Fruit fly (Drosophila melanogaster): ENCODE data around the gene CG3817.
A peak's percentile ranks its signal among the peaks of the same experiment; 100 is the strongest.

CG3817 gene

DNA sequence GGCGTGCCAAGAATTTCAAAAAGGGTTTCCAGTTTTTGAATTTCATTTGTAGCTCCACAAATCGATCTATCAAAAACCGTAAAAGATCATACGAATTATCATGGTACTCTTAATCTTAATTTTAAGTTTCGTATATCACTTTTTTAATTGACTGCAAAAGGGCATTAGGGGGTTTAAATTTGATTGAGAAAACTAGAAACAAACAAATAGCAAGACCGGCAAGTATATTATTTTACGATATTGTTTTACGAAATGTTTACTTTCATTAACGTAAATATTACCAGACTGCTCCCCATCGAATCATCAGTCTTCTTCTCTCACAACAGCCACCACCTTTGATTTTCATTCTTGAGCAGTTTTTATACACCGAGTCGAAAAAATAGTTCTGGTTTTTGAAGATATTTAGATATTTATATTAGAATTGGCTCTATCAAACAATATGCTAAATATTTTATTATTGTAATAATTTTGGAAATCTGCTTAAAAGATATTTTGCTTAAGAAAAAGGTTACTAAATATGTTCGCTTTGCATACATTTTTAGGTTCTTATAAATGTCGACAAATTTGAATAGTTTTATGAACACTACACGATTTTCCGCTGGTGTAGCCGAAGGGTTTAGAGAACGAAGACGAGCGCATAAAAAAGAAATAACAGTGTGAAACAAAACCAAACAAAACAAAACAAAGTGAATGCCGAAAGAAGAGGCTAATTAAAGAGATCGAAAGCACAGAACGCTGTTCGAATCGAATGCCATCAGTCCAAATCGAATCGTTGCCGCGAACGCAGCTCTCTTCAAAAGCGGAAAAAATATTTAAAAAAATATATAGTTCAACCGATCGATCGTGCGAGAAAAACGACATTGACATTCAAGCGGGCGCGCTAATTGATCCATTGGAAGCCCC lies 19.6 kb downstream of the CG3817 start, which contains the start of gene Sdr (continued):
- peak; percentile 30 to 54 for TF ChIP-seq ss (GFP tag; optimal IDR thresholded peaks at IDR 0.05)
- no peak for TF ChIP-seq Gug (GFP tag; IDR thresholded peaks at IDR 0.05)
- TF ChIP-seq lz (GFP tag; optimal IDR thresholded peaks at IDR 0.05): peak; percentile 48
- TF ChIP-seq Sox102F (GFP tag; optimal IDR thresholded peaks at IDR 0.05): peak; percentile 29
- TF ChIP-seq Met (GFP tag; optimal IDR thresholded peaks at IDR 0.05): peak; percentile 68
- 0 out of 2 replicates have a peak, but pooled peaks have one; percentile 9 for TF ChIP-seq CG15336 (GFP tag; IDR thresholded peaks at IDR 0.05)
- TF ChIP-seq Sox15 (GFP tag; optimal IDR thresholded peaks at IDR 0.05): no peak
- peak; percentile 53 for TF ChIP-seq esn (GFP tag; optimal IDR thresholded peaks at IDR 0.05)
- peak; percentile 16 for TF ChIP-seq Hr4 (GFP tag; optimal IDR thresholded peaks at IDR 0.05)
- peak; percentile 61; the same call in 2 of the 3 replicates for TF ChIP-seq eg (GFP tag; IDR thresholded peaks at IDR 0.05)
- peak; percentile 23 for TF ChIP-seq CG34406 (GFP tag; optimal IDR thresholded peaks at IDR 0.05)
- peak; percentile 34 for TF ChIP-seq achi (GFP tag; optimal IDR thresholded peaks at IDR 0.05)
- TF ChIP-seq Blimp-1 (GFP tag; optimal IDR thresholded peaks at IDR 0.05): peak; percentile 50
- peak; percentile 30 for TF ChIP-seq fd59A (GFP tag; optimal IDR thresholded peaks at IDR 0.05)
- no peak for TF ChIP-seq Eip93F (GFP tag; optimal IDR thresholded peaks at IDR 0.05)
- TF ChIP-seq CG7368 (GFP tag; optimal IDR thresholded peaks at IDR 0.05): no peak
- TF ChIP-seq CG1621 (tag; optimal IDR thresholded peaks at IDR 0.05): no peak
- peak in 1 of 2 experiments; percentile 32 for TF ChIP-seq salr (GFP tag; optimal IDR thresholded peaks at IDR 0.05)
- peak; percentile 42 for TF ChIP-seq CG3919 (GFP tag; optimal IDR thresholded peaks at IDR 0.05)
- no peak for TF ChIP-seq CG16779 (tag; optimal IDR thresholded peaks at IDR 0.05)
- TF ChIP-seq Eip78C (GFP tag): peak; percentile 90
- no peak for TF ChIP-seq CG9139 (GFP tag; optimal IDR thresholded peaks at IDR 0.05)
- TF ChIP-seq CG6163 (GFP tag; IDR thresholded peaks at IDR 0.05): no peak; the same call in 1 of the 3 replicates
- TF ChIP-seq CG6808 (GFP tag; optimal IDR thresholded peaks at IDR 0.05): peak; percentile 66
- TF ChIP-seq CG6792 (GFP tag; optimal IDR thresholded peaks at IDR 0.05): no peak
- TF ChIP-seq dsx (GFP tag; optimal IDR thresholded peaks at IDR 0.05; ENCODE audit: poor library complexity, severe bottlenecking): peak; percentile 50
- TF ChIP-seq CG10631 (GFP tag; optimal IDR thresholded peaks at IDR 0.05): peak; percentile 25
- peak; percentile 44 for TF ChIP-seq CG11762 (GFP tag; optimal IDR thresholded peaks at IDR 0.05; ENCODE audit: insufficient read depth)
- TF ChIP-seq Sox14 (GFP tag; optimal IDR thresholded peaks at IDR 0.05): peak; percentile 31
- TF ChIP-seq dac (GFP tag; optimal IDR thresholded peaks at IDR 0.05): no peak
- TF ChIP-seq CG8319 (GFP tag; optimal IDR thresholded peaks at IDR 0.05): no peak
- no peak for TF ChIP-seq fd85E (GFP tag; optimal IDR thresholded peaks at IDR 0.05)
- peak; percentile 79 for TF ChIP-seq cyc (GFP tag; optimal IDR thresholded peaks at IDR 0.05)
- TF ChIP-seq fkh (GFP tag; optimal IDR thresholded peaks at IDR 0.05): no peak
- TF ChIP-seq acj6 (GFP tag; optimal IDR thresholded peaks at IDR 0.05): peak; percentile 2
- TF ChIP-seq topi (GFP tag; optimal IDR thresholded peaks at IDR 0.05): peak; percentile 73
- TF ChIP-seq CG4318 (GFP tag; optimal IDR thresholded peaks at IDR 0.05): no peak
- TF ChIP-seq CG6276 (GFP tag; optimal IDR thresholded peaks at IDR 0.05): no peak
- TF ChIP-seq CG8119 (GFP tag; IDR thresholded peaks at IDR 0.05): 0 out of 3 replicates have a peak, but pooled peaks have one; percentile 27
- TF ChIP-seq Hr38 (GFP tag; optimal IDR thresholded peaks at IDR 0.05): no peak
- no peak for TF ChIP-seq CG6854 (GFP tag; optimal IDR thresholded peaks at IDR 0.05)
